Worm (Caenorhabditis elegans) whole organism, young adult: ENCODE measurements around the gene Y46E12BL.2.

Experiments
- B0035.1 ChIP-seq: sonication (generic microtip); optimal IDR thresholded peaks from 2 replicates; lab custom pipeline; 2016; ENCODE audit warnings: missing genetic modification characterization, mild to moderate bottlenecking, missing compliant biosample characterization, missing genotype, missing genetic modification reagents
- C17E4.6 ChIP-seq: fragments of 200-800 bp; sonication (Bioruptor generic); IDR thresholded peaks from 2 replicates; pipeline ENCODE4 v1.3.6; 2022; ENCODE audit warnings: missing genetic modification reagents, missing genetic modification characterization, missing compliant biosample characterization
- D2030.7 ChIP-seq: fragments of 200-800 bp; sonication (Bioruptor generic); IDR thresholded peaks from 2 replicates; pipeline ENCODE4 v1.3.6; 2022; ENCODE audit warnings: missing genetic modification reagents, missing genetic modification characterization, missing compliant biosample characterization
- F10E7.11 ChIP-seq: sonication (generic microtip); optimal IDR thresholded peaks from 2 replicates; lab custom pipeline; 2017; ENCODE audit warnings: mild to moderate bottlenecking, missing genetic modification characterization, moderate library complexity, missing compliant biosample characterization
- F22D6.2 ChIP-seq: sonication (generic microtip); optimal IDR thresholded peaks from 2 replicates; lab custom pipeline; 2016; ENCODE audit warnings: mild to moderate bottlenecking, missing genetic modification characterization, missing compliant biosample characterization
- F23B12.7 ChIP-seq: sonication (generic microtip); optimal IDR thresholded peaks from 2 replicates; lab custom pipeline; 2017; ENCODE audit warnings: missing genetic modification characterization, mild to moderate bottlenecking, missing compliant biosample characterization, antibody characterized with exemption, moderate library complexity; ENCODE audit not compliant: insufficient read depth
- F55B11.4 ChIP-seq: sonication (generic microtip); optimal IDR thresholded peaks from 2 replicates; lab custom pipeline; 2016; ENCODE audit warnings: missing compliant biosample characterization, missing genetic modification characterization, borderline replicate concordance; ENCODE audit not compliant: insufficient read depth
- K12H6.12 ChIP-seq: fragments of 200-800 bp; sonication (Bioruptor generic); optimal IDR thresholded peaks from 2 replicates; lab custom pipeline; 2018; ENCODE audit warnings: mild to moderate bottlenecking, missing genetic modification characterization, missing compliant biosample characterization
- T07F8.4 ChIP-seq: sonication (generic microtip); optimal IDR thresholded peaks from 2 replicates; lab custom pipeline; 2016; ENCODE audit warnings: mild to moderate bottlenecking, missing genetic modification characterization, moderate library complexity, missing compliant biosample characterization
- Y53F4B.3 ChIP-seq: fragments of 200-800 bp; sonication (Bioruptor generic); IDR thresholded peaks from 2 replicates; pipeline ENCODE4 v1.3.6; 2022; ENCODE audit warnings: missing genetic modification reagents, missing genetic modification characterization, missing compliant biosample characterization
- Y67H2A.10 ChIP-seq: fragments of 200-800 bp; sonication (Bioruptor generic); conservative IDR thresholded peaks from 2 replicates; pipeline ENCODE4 v1.3.6; 2022; ENCODE audit warnings: missing genetic modification reagents, missing genetic modification characterization, missing compliant biosample characterization
- Y79H2A.3 ChIP-seq: fragments of 200-800 bp; sonication (Bioruptor generic); conservative IDR thresholded peaks from 2 replicates; pipeline ENCODE4 v1.3.6; 2022; ENCODE audit warnings: missing genetic modification reagents, missing genetic modification characterization, missing compliant biosample characterization
- ZK185.1 ChIP-seq: sonication (generic microtip); optimal IDR thresholded peaks from 2 replicates; lab custom pipeline; 2016; ENCODE audit warnings: mild to moderate bottlenecking, missing genetic modification characterization, missing compliant biosample characterization; ENCODE audit not compliant: poor library complexity, severe bottlenecking
- attf-5 ChIP-seq: fragments of 200-800 bp; sonication (Bioruptor generic); optimal IDR thresholded peaks from 2 replicates; lab custom pipeline; 2018; ENCODE audit warnings: mild to moderate bottlenecking, missing genetic modification characterization, missing compliant biosample characterization
- ceh-27 ChIP-seq: fragments of 200-800 bp; sonication (Bioruptor generic); optimal IDR thresholded peaks from 2 replicates; lab custom pipeline; 2018; ENCODE audit warnings: mild to moderate bottlenecking, missing genetic modification characterization, moderate library complexity, missing compliant biosample characterization
- ceh-40 ChIP-seq: fragments of 200-800 bp; sonication (Bioruptor generic); IDR thresholded peaks from 2 replicates; pipeline ENCODE4 v1.3.6; 2022; ENCODE audit warnings: missing genetic modification characterization, missing compliant biosample characterization
- ceh-58 ChIP-seq: fragments of 200-800 bp; sonication (Bioruptor generic); IDR thresholded peaks from 2 replicates; pipeline ENCODE4 v1.3.6; 2022; ENCODE audit warnings: missing genetic modification characterization, missing compliant biosample characterization
- ceh-79 ChIP-seq: sonication (generic microtip); optimal IDR thresholded peaks from 2 replicates; lab custom pipeline; 2017; ENCODE audit warnings: mild to moderate bottlenecking, missing genetic modification characterization, missing compliant biosample characterization
- chd-7 ChIP-seq: sonication (generic microtip); optimal IDR thresholded peaks from 2 replicates; lab custom pipeline; 2016; ENCODE audit warnings: mild to moderate bottlenecking, missing genetic modification characterization, moderate library complexity, missing compliant biosample characterization
- dox-1 ChIP-seq: fragments of 200-800 bp; sonication (Bioruptor generic); IDR thresholded peaks from 2 replicates; pipeline ENCODE4 v1.3.6; 2022; ENCODE audit warnings: missing genetic modification reagents, missing genetic modification characterization, missing compliant biosample characterization
- efl-1 ChIP-seq: fragments of 150-350 bp; optimal IDR thresholded peaks from 2 replicates; lab custom pipeline; 2014; ENCODE audit warnings: missing biosample characterization, missing genetic modification reagents, missing genetic modification characterization
- gei-17 ChIP-seq: fragments of 200-800 bp; sonication (Bioruptor generic); optimal IDR thresholded peaks from 2 replicates; lab custom pipeline; 2018; ENCODE audit warnings: mild to moderate bottlenecking, missing genetic modification characterization, missing compliant biosample characterization
- hlh-12 ChIP-seq: sonication (generic microtip); optimal IDR thresholded peaks from 2 replicates; lab custom pipeline; 2016; ENCODE audit warnings: missing genetic modification characterization, missing compliant biosample characterization
- hlh-26 ChIP-seq: fragments of 200-800 bp; sonication (Bioruptor generic); conservative IDR thresholded peaks from 2 replicates; pipeline ENCODE4 v1.3.6; 2022; ENCODE audit warnings: missing genetic modification reagents, missing genetic modification characterization, missing compliant biosample characterization
- let-526 ChIP-seq: fragments of 200-800 bp; sonication (Bioruptor generic); IDR thresholded peaks from 2 replicates; pipeline ENCODE4 v1.3.6; 2022; ENCODE audit warnings: missing genetic modification reagents, missing genetic modification characterization, missing compliant biosample characterization
- lin-26 ChIP-seq: fragments of 200-800 bp; sonication (Bioruptor generic); IDR thresholded peaks from 2 replicates; pipeline ENCODE4 v1.3.6; 2022; ENCODE audit warnings: missing genetic modification reagents, missing genetic modification characterization, missing compliant biosample characterization
- lin-35 ChIP-seq, 3 experiments: fragments of 150-350 bp in 2 of 3; sonication (generic microtip) in 1 of 3; optimal IDR thresholded peaks; 2 replicates each; lab custom pipeline; 2014 to 2018; ENCODE audit warnings: missing biosample characterization in 3 of 3, missing genetic modification characterization in 3 of 3, missing genetic modification reagents in 3 of 3
- lin-54 ChIP-seq: fragments of 200-800 bp; sonication (Bioruptor generic); optimal IDR thresholded peaks from 2 replicates; lab custom pipeline; 2018; ENCODE audit warnings: mild to moderate bottlenecking, missing genetic modification characterization, missing compliant biosample characterization
- lsl-1 ChIP-seq: fragments of 200-800 bp; sonication (Bioruptor generic); optimal IDR thresholded peaks from 2 replicates; lab custom pipeline; 2018; ENCODE audit warnings: mild to moderate bottlenecking, missing genetic modification characterization, moderate library complexity, missing compliant biosample characterization
- lsy-27 ChIP-seq: sonication (generic microtip); optimal IDR thresholded peaks from 2 replicates; lab custom pipeline; 2017; ENCODE audit warnings: missing genetic modification characterization, mild to moderate bottlenecking, missing compliant biosample characterization, antibody characterized with exemption, missing genotype, borderline replicate concordance; ENCODE audit not compliant: insufficient read depth
- madf-10 ChIP-seq: sonication (generic microtip); optimal IDR thresholded peaks from 2 replicates; lab custom pipeline; 2016; ENCODE audit warnings: mild to moderate bottlenecking, missing genetic modification characterization, missing compliant biosample characterization
- mcd-1 ChIP-seq: fragments of 200-800 bp; sonication (Bioruptor generic); IDR thresholded peaks from 2 replicates; pipeline ENCODE4 v1.3.6; 2022; ENCODE audit warnings: missing genetic modification reagents, missing genetic modification characterization, missing compliant biosample characterization
- mel-28 ChIP-seq: sonication (generic microtip); optimal IDR thresholded peaks from 2 replicates; lab custom pipeline; 2016; ENCODE audit warnings: borderline replicate concordance, mild to moderate bottlenecking, missing genetic modification characterization, missing compliant biosample characterization
- mxl-1 ChIP-seq: sonication (generic microtip); optimal IDR thresholded peaks from 2 replicates; lab custom pipeline; 2016; ENCODE audit warnings: missing genetic modification characterization, missing compliant biosample characterization
- nfya-2 ChIP-seq: fragments of 200-800 bp; sonication (Bioruptor generic); IDR thresholded peaks from 2 replicates; pipeline ENCODE4 v1.3.6; 2022; ENCODE audit warnings: missing genetic modification reagents, missing genetic modification characterization, missing compliant biosample characterization
- nhr-27 ChIP-seq: fragments of 200-800 bp; sonication (Bioruptor generic); optimal IDR thresholded peaks from 2 replicates; lab custom pipeline; 2018; ENCODE audit warnings: mild to moderate bottlenecking, missing genetic modification characterization, moderate library complexity, missing compliant biosample characterization
- nhr-80 ChIP-seq: sonication (generic microtip); optimal IDR thresholded peaks from 2 replicates; lab custom pipeline; 2016; ENCODE audit warnings: missing genetic modification characterization, missing compliant biosample characterization
- pbrm-1 ChIP-seq: fragments of 200-800 bp; sonication (Bioruptor generic); IDR thresholded peaks from 2 replicates; pipeline ENCODE4 v1.3.6; 2022; ENCODE audit warnings: missing genetic modification reagents, missing genetic modification characterization, missing compliant biosample characterization
- snpc-4 ChIP-seq, 5 experiments: fragments of 150-350 bp in 1 of 5; sonication (generic microtip) in 4 of 5; optimal IDR thresholded peaks; 2 replicates each; lab custom pipeline; 2014 to 2018; ENCODE audit warnings: missing genetic modification characterization in 5 of 5, missing biosample characterization in 3 of 5, antibody characterized with exemption in 2 of 5, mild to moderate bottlenecking in 2 of 5, missing compliant biosample characterization in 2 of 5, missing genotype in 2 of 5, moderate library complexity in 2 of 5, missing genetic modification reagents in 1 of 5
- tbp1 ChIP-seq: fragments of 200-800 bp; sonication (Bioruptor generic); optimal IDR thresholded peaks from 2 replicates; lab custom pipeline; 2018; ENCODE audit warnings: mild to moderate bottlenecking, missing genetic modification characterization, missing compliant biosample characterization
- tbx-9 ChIP-seq: sonication (generic microtip); optimal IDR thresholded peaks from 2 replicates; lab custom pipeline; 2016; ENCODE audit warnings: borderline replicate concordance, missing genetic modification characterization, inconsistent platforms, missing compliant biosample characterization
- xnd-1 ChIP-seq: sonication (generic microtip); optimal IDR thresholded peaks from 2 replicates; lab custom pipeline; 2016; ENCODE audit warnings: missing genotype, missing genetic modification reagents, missing genetic modification characterization, missing compliant biosample characterization
- zfh-2 ChIP-seq: fragments of 200-800 bp; sonication (Bioruptor generic); conservative IDR thresholded peaks from 2 replicates; pipeline ENCODE4 v1.3.6; 2022; ENCODE audit warnings: missing genetic modification reagents, missing genetic modification characterization, missing compliant biosample characterization
- ztf-18 ChIP-seq: sonication (generic microtip); optimal IDR thresholded peaks from 2 replicates; lab custom pipeline; 2016; ENCODE audit warnings: missing genotype, mild to moderate bottlenecking, missing genetic modification characterization, missing compliant biosample characterization
- ztf-26 ChIP-seq: sonication (generic microtip); optimal IDR thresholded peaks from 2 replicates; lab custom pipeline; 2017; ENCODE audit warnings: missing genetic modification characterization, missing compliant biosample characterization
- ztf-28 ChIP-seq: fragments of 200-800 bp; sonication (Bioruptor generic); IDR thresholded peaks from 2 replicates; pipeline ENCODE4 v1.3.6; 2022; ENCODE audit warnings: missing genetic modification reagents, missing genetic modification characterization, missing compliant biosample characterization

Gene Y46E12BL.2

ce11 chrII:15263054-15263755 lies 30.5 kb downstream of the Y46E12BL.2 start (continued):
- no peak for TF ChIP-seq ceh-58 (GFP tag; lab: Robert Waterston, UW)
- TF ChIP-seq xnd-1 (tag; lab: Kevin White, UChicago): no peak
- TF ChIP-seq Y67H2A.10 (GFP tag; lab: Robert Waterston, UW): no peak
- TF ChIP-seq F23B12.7 (tag; lab: Kevin White, UChicago): peak; percentile 34
- TF ChIP-seq C17E4.6 (GFP tag; lab: Robert Waterston, UW): 0 out of 2 replicates have a peak, but pooled peaks have one; percentile 40
- no peak for TF ChIP-seq hlh-26 (GFP tag; lab: Robert Waterston, UW)
- peak; percentile 16 for TF ChIP-seq ztf-18
- TF ChIP-seq mxl-1 (tag; lab: Kevin White, UChicago): no peak
- TF ChIP-seq tbp1 (GFP tag; lab: Kevin White, UChicago): peak; percentile 45
- no peak for TF ChIP-seq madf-10 (tag; lab: Kevin White, UChicago)
- no peak for TF ChIP-seq Y53F4B.3
- TF ChIP-seq lin-26 (GFP tag; lab: Robert Waterston, UW): 0 out of 2 replicates have a peak, but pooled peaks have one; percentile 35
- no peak for TF ChIP-seq ceh-79 (tag; lab: Kevin White, UChicago)
- TF ChIP-seq D2030.7 (GFP tag; lab: Robert Waterston, UW): peak; percentile 66
- TF ChIP-seq efl-1 (GFP tag; lab: Kevin White, UChicago): peak; percentile 75
- no peak for TF ChIP-seq mel-28 (tag; lab: Kevin White, UChicago)
- no peak for TF ChIP-seq lsy-27 (tag; lab: Kevin White, UChicago)
- peak; percentile 0 for TF ChIP-seq B0035.1 (tag; lab: Kevin White, UChicago)
- TF ChIP-seq attf-5 (GFP tag; lab: Kevin White, UChicago): peak; percentile 79
- TF ChIP-seq let-526 (GFP tag; lab: Robert Waterston, UW): peak; percentile 57; the same call in 1 of the 2 replicates
- no peak for TF ChIP-seq ZK185.1 (tag; lab: Kevin White, UChicago)
- no peak for TF ChIP-seq F55B11.4 (tag; lab: Kevin White, UChicago)
- no peak for TF ChIP-seq nhr-27
- TF ChIP-seq nfya-2 (GFP tag; lab: Robert Waterston, UW): no peak
- no peak for TF ChIP-seq F10E7.11 (tag; lab: Kevin White, UChicago)
- no peak for TF ChIP-seq F22D6.2 (tag; lab: Kevin White, UChicago)
- peak; percentile 90 for TF ChIP-seq dox-1 (GFP tag; lab: Robert Waterston, UW)
- TF ChIP-seq ztf-26: peak; percentile 65
- peak; percentile 51; the same call in 1 of the 2 replicates for TF ChIP-seq mcd-1 (GFP tag; lab: Robert Waterston, UW)
- TF ChIP-seq Y79H2A.3 (GFP tag; lab: Robert Waterston, UW): no peak
- TF ChIP-seq tbx-9 (tag; lab: Kevin White, UChicago): no peak
- peak; percentile 91 for TF ChIP-seq zfh-2 (GFP tag; lab: Robert Waterston, UW)
- no peak for TF ChIP-seq pbrm-1
- no peak for TF ChIP-seq hlh-12 (tag; lab: Kevin White, UChicago)
- peak; percentile 88 for TF ChIP-seq nhr-80 (tag; lab: Kevin White, UChicago)
- peak; percentile 1 for TF ChIP-seq lsl-1
- TF ChIP-seq ceh-27 (GFP tag; lab: Kevin White, UChicago): peak; percentile 48
- peak in 1 of 3 experiments; percentile 2 for TF ChIP-seq lin-35 (GFP tag; optimal IDR thresholded peaks at IDR 0.05; lab: Kevin White, UChicago)
- TF ChIP-seq snpc-4 (GFP tag; optimal IDR thresholded peaks at IDR 0.05; lab: Kevin White, UChicago): no peak
- peak in 2 of 4 experiments; percentile 36 to 40 for TF ChIP-seq snpc-4 (tag; optimal IDR thresholded peaks at IDR 0.05; lab: Kevin White, UChicago)
- no peak for TF ChIP-seq ztf-28 (GFP tag; lab: Robert Waterston, UW)
- TF ChIP-seq chd-7: peak; percentile 31
- TF ChIP-seq K12H6.12: peak; percentile 58
- TF ChIP-seq ceh-40: no peak
- TF ChIP-seq T07F8.4 (tag; lab: Kevin White, UChicago): no peak
- peak; percentile 11 for TF ChIP-seq gei-17 (GFP tag; lab: Kevin White, UChicago)
- TF ChIP-seq lin-54: peak; percentile 44
